Worm (Caenorhabditis elegans): Measurements from ENCODE around the gene sro-1.

- TF ChIP-seq skn-1 (tag; optimal IDR thresholded peaks at IDR 0.05) (no peak), duxl-1 (tag; optimal IDR thresholded peaks at IDR 0.05; ENCODE audit: poor library complexity) (no peak)
Measured at ce11 chrII:7489605-7490004, 24.2 kb upstream of the sro-1 start, which contains the start of gene D1022.9.

All from whole organism, L4 larva.